Worm (Caenorhabditis elegans) whole organism, L2 larva: ENCODE results near the gene lgc-15.
A peak's percentile ranks its signal among the peaks of the same experiment; 100 is the strongest.

ENCODE experiments used
- F13H6.1 ChIP-seq: sonication (generic microtip); optimal IDR thresholded peaks from 2 replicates; lab custom pipeline; 2016; ENCODE audit warnings: missing genetic modification characterization, missing compliant biosample characterization
- R02D3.7 ChIP-seq: fragments of 150-350 bp; optimal IDR thresholded peaks from 2 replicates; lab custom pipeline; 2014; ENCODE audit warnings: missing biosample characterization, missing genetic modification characterization
- Y55F3AM.14 ChIP-seq: fragments of 200-800 bp; sonication (Bioruptor generic); optimal IDR thresholded peaks from 2 replicates; lab custom pipeline; 2018; ENCODE audit warnings: mild to moderate bottlenecking, missing genetic modification characterization, missing compliant biosample characterization
- ZK546.5 ChIP-seq: sonication (generic microtip); optimal IDR thresholded peaks from 2 replicates; lab custom pipeline; 2017; ENCODE audit warnings: missing biosample characterization, missing genetic modification characterization
- blmp-1 ChIP-seq: sonication (generic microtip); optimal IDR thresholded peaks from 2 replicates; lab custom pipeline; 2017; ENCODE audit warnings: missing genetic modification characterization, mild to moderate bottlenecking, missing compliant biosample characterization, antibody characterized with exemption, moderate library complexity; ENCODE audit not compliant: insufficient read depth
- ceh-16 ChIP-seq: fragments of 150-350 bp; optimal IDR thresholded peaks from 2 replicates; lab custom pipeline; 2014; ENCODE audit warnings: missing biosample characterization, missing genetic modification characterization
- crh-2 ChIP-seq: sonication (generic microtip); optimal IDR thresholded peaks from 2 replicates; lab custom pipeline; 2017; ENCODE audit warnings: missing biosample characterization, missing genetic modification characterization
- elt-3 ChIP-seq: sonication (generic microtip); optimal IDR thresholded peaks from 2 replicates; lab custom pipeline; 2017; ENCODE audit warnings: missing biosample characterization, missing genetic modification characterization
- fos-1 ChIP-seq: fragments of 150-350 bp; optimal IDR thresholded peaks from 2 replicates; lab custom pipeline; 2014; ENCODE audit warnings: missing biosample characterization, missing genetic modification characterization
- gmeb-1 ChIP-seq: fragments of 150-350 bp; optimal IDR thresholded peaks from 2 replicates; lab custom pipeline; 2014; ENCODE audit warnings: missing biosample characterization, missing genetic modification characterization
- lsy-2 ChIP-seq, 2 experiments: fragments of 150-350 bp in 1 of 2; sonication (generic microtip) in 1 of 2; optimal IDR thresholded peaks; 2 replicates each; lab custom pipeline; 2014 to 2017; ENCODE audit warnings: missing biosample characterization in 2 of 2, missing genetic modification characterization in 2 of 2
- mab-5 ChIP-seq: fragments of 150-350 bp; optimal IDR thresholded peaks from 2 replicates; lab custom pipeline; 2014; ENCODE audit warnings: missing biosample characterization, missing genetic modification characterization
- mbf-1 ChIP-seq: sonication (generic microtip); optimal IDR thresholded peaks from 2 replicates; lab custom pipeline; 2017; ENCODE audit warnings: missing biosample characterization, missing genetic modification characterization
- mdl-1 ChIP-seq, 2 experiments: fragments of 150-350 bp in 1 of 2; sonication (generic microtip) in 1 of 2; optimal IDR thresholded peaks; 2 replicates each; lab custom pipeline; 2017; ENCODE audit warnings: missing biosample characterization in 2 of 2, missing genetic modification characterization in 2 of 2
- nhr-11 ChIP-seq: fragments of 150-350 bp; optimal IDR thresholded peaks from 2 replicates; lab custom pipeline; 2014; ENCODE audit warnings: missing biosample characterization, missing genetic modification characterization
- nhr-12 ChIP-seq: fragments of 150-350 bp; optimal IDR thresholded peaks from 2 replicates; lab custom pipeline; 2014; ENCODE audit warnings: missing biosample characterization, missing genetic modification characterization
- nhr-129 ChIP-seq: fragments of 150-350 bp; optimal IDR thresholded peaks from 2 replicates; lab custom pipeline; 2014; ENCODE audit warnings: missing biosample characterization, missing genetic modification characterization
- nhr-21 ChIP-seq: fragments of 150-350 bp; optimal IDR thresholded peaks from 2 replicates; lab custom pipeline; 2014; ENCODE audit warnings: missing biosample characterization, missing genetic modification characterization
- nhr-23 ChIP-seq: fragments of 150-350 bp; optimal IDR thresholded peaks from 2 replicates; lab custom pipeline; 2014; ENCODE audit warnings: missing biosample characterization, missing genetic modification reagents, missing genetic modification characterization
- nhr-25 ChIP-seq: fragments of 150-350 bp; sonication (generic microtip); optimal IDR thresholded peaks from 3 replicates; lab custom pipeline; 2014; ENCODE audit warnings: missing biosample characterization, missing genetic modification characterization
- nhr-6 ChIP-seq: fragments of 150-350 bp; optimal IDR thresholded peaks from 2 replicates; lab custom pipeline; 2014; ENCODE audit warnings: missing biosample characterization, missing genetic modification characterization
- nhr-77 ChIP-seq: fragments of 150-350 bp; optimal IDR thresholded peaks from 2 replicates; lab custom pipeline; 2014; ENCODE audit warnings: missing biosample characterization, missing genetic modification characterization
- sem-4 ChIP-seq: fragments of 150-350 bp; optimal IDR thresholded peaks from 2 replicates; lab custom pipeline; 2014; ENCODE audit warnings: missing biosample characterization, missing genetic modification reagents, missing genetic modification characterization
- sma-3 ChIP-seq: sonication (generic microtip); optimal IDR thresholded peaks from 2 replicates; lab custom pipeline; 2016; ENCODE audit warnings: missing genetic modification reagents, missing genetic modification characterization, missing compliant biosample characterization
- sma-9 ChIP-seq, 2 experiments: fragments of 150-350 bp in 1 of 2; sonication (generic microtip) in 1 of 2; optimal IDR thresholded peaks; 2 replicates each; lab custom pipeline; 2014 to 2016; ENCODE audit warnings: missing genetic modification characterization in 2 of 2, mild to moderate bottlenecking in 1 of 2, missing biosample characterization in 1 of 2, missing compliant biosample characterization in 1 of 2, missing genetic modification reagents in 1 of 2, moderate library complexity in 1 of 2
- unc-39 ChIP-seq: fragments of 150-350 bp; optimal IDR thresholded peaks from 2 replicates; lab custom pipeline; 2014; ENCODE audit warnings: missing biosample characterization, missing genetic modification characterization
- unc-55 ChIP-seq: fragments of 150-350 bp; sonication (generic microtip); optimal IDR thresholded peaks from 3 replicates; lab custom pipeline; 2014; ENCODE audit warnings: missing biosample characterization, missing genetic modification reagents, missing genetic modification characterization
- unc-62 ChIP-seq: fragments of 150-350 bp; optimal IDR thresholded peaks from 2 replicates; lab custom pipeline; 2014; ENCODE audit warnings: missing biosample characterization, missing genetic modification reagents, missing genetic modification characterization
- zag-1 ChIP-seq: fragments of 150-350 bp; optimal IDR thresholded peaks from 2 replicates; lab custom pipeline; 2014; ENCODE audit warnings: missing biosample characterization, missing genetic modification characterization
- ztf-4 ChIP-seq: fragments of 150-350 bp; optimal IDR thresholded peaks from 2 replicates; lab custom pipeline; 2014; ENCODE audit warnings: missing biosample characterization, missing genetic modification characterization

The lgc-15 gene

ce11 chrX:12080581-12081162 lies 33.5 kb upstream of the lgc-15 start:
- TF ChIP-seq zag-1 = no peak
- peak; percentile 55 for TF ChIP-seq nhr-129 (tag; lab: Kevin White, UChicago)
- peak; percentile 69 for TF ChIP-seq nhr-25 (tag; lab: Kevin White, UChicago)
- TF ChIP-seq unc-55 (GFP tag; lab: Kevin White, UChicago) = peak; percentile 59
- peak; percentile 58 for TF ChIP-seq sem-4 (tag; lab: Kevin White, UChicago)
- TF ChIP-seq R02D3.7 (tag; lab: Kevin White, UChicago) = no peak
- TF ChIP-seq sma-9 (GFP tag; optimal IDR thresholded peaks at IDR 0.05; lab: Kevin White, UChicago) = peak; percentile 26
- no peak for TF ChIP-seq sma-9 (tag; optimal IDR thresholded peaks at IDR 0.05; lab: Kevin White, UChicago)
- peak; percentile 15 for TF ChIP-seq F13H6.1 (tag; lab: Kevin White, UChicago)
- peak; percentile 14 for TF ChIP-seq mab-5 (tag; lab: Kevin White, UChicago)
- peak; percentile 80 for TF ChIP-seq blmp-1 (tag; lab: Kevin White, UChicago)

ce11 chrX:12081250-12081649 lies 32.9 kb upstream of the lgc-15 start:
- TF ChIP-seq nhr-21 (tag; lab: Kevin White, UChicago) (no peak), blmp-1 (tag; lab: Kevin White, UChicago) (no peak)

ce11 chrX:12082813-12083212 lies 31.3 kb upstream of the lgc-15 start:
- TF ChIP-seq sem-4 (tag; lab: Kevin White, UChicago) (peak; percentile 15), unc-55 (GFP tag; lab: Kevin White, UChicago) (peak; percentile 12), ceh-16 (tag; lab: Kevin White, UChicago) (no peak), mdl-1 (tag; optimal IDR thresholded peaks at IDR 0.05; lab: Kevin White, UChicago) (no peak)

ce11 chrX:12086297-12086696 lies 27.8 kb upstream of the lgc-15 start:
- no peak for TF ChIP-seq sma-3 (GFP tag; lab: Kevin White, UChicago)
- no peak for TF ChIP-seq nhr-25 (tag; lab: Kevin White, UChicago)
- TF ChIP-seq fos-1 (tag; lab: Kevin White, UChicago) = no peak
- no peak for TF ChIP-seq Y55F3AM.14 (GFP tag; lab: Kevin White, UChicago)
- TF ChIP-seq mbf-1 (tag; lab: Kevin White, UChicago) = no peak
- TF ChIP-seq nhr-23 (tag; lab: Kevin White, UChicago) = no peak

- TF ChIP-seq unc-62 (GFP tag; lab: Kevin White, UChicago) = no peak
Observed at ce11 chrX:12092621-12093020, 21.5 kb upstream of the lgc-15 start.

- TF ChIP-seq gmeb-1 (tag; lab: Kevin White, UChicago) = no peak
- no peak for TF ChIP-seq unc-55 (GFP tag; lab: Kevin White, UChicago)
- no peak for TF ChIP-seq ZK546.5 (tag; lab: Kevin White, UChicago)
- no peak for TF ChIP-seq elt-3 (tag; lab: Kevin White, UChicago)
- TF ChIP-seq sem-4 (tag; lab: Kevin White, UChicago) = no peak
- no peak for TF ChIP-seq unc-39
- TF ChIP-seq crh-2 = no peak
- TF ChIP-seq ztf-4 (tag; lab: Kevin White, UChicago) = no peak
- no peak for TF ChIP-seq nhr-12 (tag; lab: Kevin White, UChicago)
- TF ChIP-seq nhr-6 (tag; lab: Kevin White, UChicago) = no peak
- no peak for TF ChIP-seq nhr-77
- no peak for TF ChIP-seq nhr-23 (tag; lab: Kevin White, UChicago)
- no peak for TF ChIP-seq nhr-11 (tag; lab: Kevin White, UChicago)
- no peak for TF ChIP-seq fos-1 (tag; lab: Kevin White, UChicago)
- TF ChIP-seq lsy-2 (tag; optimal IDR thresholded peaks at IDR 0.05; lab: Kevin White, UChicago) = no peak
- TF ChIP-seq, all 48 proteins: peak for 0
Observed at ce11 chrX:12093043-12093442, 21.1 kb upstream of the lgc-15 start, which contains the start of gene W03G11.4. Gene W03G11.4 (minus strand): TSS chrX:12093143.
